Fruit fly (Drosophila melanogaster): ENCODE measurements around the gene CG15760.

The CG15760 gene

DNA sequence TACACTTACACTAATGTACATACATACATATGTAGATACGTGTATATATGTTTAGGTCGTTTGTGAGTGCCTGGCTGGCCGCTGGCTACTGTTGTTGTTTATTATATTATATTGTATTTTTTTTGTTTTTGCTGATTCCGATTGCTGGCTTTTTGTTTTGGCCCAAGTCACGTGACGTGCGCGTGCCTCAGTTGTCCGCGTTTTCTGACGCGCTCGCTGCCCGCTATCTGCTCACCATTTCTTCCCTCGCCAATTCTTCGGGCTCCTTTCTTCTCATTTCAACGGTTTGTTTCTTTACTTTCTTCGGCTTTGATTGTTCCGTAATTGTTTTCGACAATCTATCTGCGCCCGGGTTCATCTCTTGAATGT is 34.5 kb upstream of the CG15760 start:
- no peak for TF ChIP-seq usp (GFP tag; optimal IDR thresholded peaks at IDR 0.05)

DNA sequence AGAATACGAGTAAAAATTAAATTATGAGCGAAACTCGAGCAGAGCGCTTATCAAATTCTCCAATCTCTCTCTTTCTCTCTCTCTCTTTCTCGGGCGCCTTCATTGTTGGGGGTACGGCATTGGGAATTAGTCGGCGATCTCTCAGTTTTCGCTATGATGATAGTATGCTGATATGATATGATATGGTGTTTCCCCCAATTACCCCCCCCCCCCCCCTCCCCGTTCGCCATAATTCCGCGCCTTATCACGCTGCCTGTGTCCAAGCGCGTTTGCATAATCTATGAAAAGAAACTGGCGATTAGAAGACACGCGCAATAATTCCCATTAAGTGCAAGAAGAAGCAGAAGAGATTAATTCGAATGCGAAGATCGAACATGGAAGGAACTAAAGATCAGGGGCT is 32.7 kb upstream of the CG15760 start:
- TF ChIP-seq pan (optimal IDR thresholded peaks at IDR 0.05) (no peak), usp (GFP tag; optimal IDR thresholded peaks at IDR 0.05) (no peak)

DNA sequence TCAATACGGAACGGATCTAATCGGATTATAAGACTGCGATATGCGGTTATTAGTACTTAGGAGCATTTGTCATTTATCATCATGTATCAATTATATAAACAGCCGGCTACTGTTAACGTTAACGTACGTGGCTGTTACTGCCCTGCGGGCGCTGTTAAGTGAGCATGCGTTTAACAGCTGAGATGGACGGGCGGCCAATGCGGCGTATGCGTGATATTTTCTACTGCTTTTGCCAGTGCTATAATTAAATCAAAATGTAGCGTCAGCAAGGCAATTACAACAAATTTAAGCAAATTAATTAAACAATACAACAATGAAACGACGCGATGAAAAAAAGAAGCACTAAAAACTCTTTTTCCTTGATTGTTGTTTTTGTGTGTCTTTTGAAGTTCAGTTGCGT is 31.9 kb upstream of the CG15760 start:
- TF ChIP-seq EcR (GFP tag; optimal IDR thresholded peaks at IDR 0.05) (no peak), usp (GFP tag; optimal IDR thresholded peaks at IDR 0.05) (no peak), Dll (optimal IDR thresholded peaks at IDR 0.05) (no peak), CG8478 (optimal IDR thresholded peaks at IDR 0.05) (no peak), pan (optimal IDR thresholded peaks at IDR 0.05) (no peak), psq (optimal IDR thresholded peaks at IDR 0.05) (no peak)

DNA sequence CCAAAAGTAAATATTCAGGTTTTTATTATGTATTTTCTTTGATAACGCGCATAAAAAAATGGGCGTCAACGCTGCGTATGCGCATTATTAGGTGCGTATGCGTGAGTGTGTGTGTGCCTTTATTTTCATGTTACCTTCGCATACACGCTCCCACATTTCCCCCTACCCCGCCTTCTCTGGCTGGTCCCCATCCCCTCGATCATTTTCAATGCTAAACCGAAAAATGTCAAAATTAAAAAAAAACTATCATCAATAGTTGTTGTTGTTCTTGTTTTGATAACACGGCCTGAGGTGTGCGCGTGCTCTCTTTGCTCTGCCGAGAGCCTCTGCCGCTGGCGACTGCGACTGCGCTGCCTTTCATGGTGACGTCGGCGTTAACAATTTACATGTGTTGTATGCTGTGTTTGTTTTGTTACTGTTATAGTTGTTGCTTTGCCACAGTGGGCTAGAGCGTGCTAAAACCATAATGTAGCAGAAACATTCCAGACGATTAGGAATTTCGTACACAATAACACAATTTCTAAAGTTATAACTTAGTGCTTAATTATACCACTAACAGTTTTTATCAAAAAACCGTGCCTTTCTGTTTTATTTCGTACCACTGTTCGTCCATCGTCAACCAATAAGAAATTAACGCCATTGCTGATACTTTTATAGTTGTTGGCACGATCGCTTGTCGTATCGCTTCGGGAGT is 29.4 kb upstream of the CG15760 start:
- no peak for TF ChIP-seq pan (optimal IDR thresholded peaks at IDR 0.05)
- no peak for TF ChIP-seq usp (GFP tag; optimal IDR thresholded peaks at IDR 0.05)
- no peak for TF ChIP-seq Dll (optimal IDR thresholded peaks at IDR 0.05)
- TF ChIP-seq EcR (GFP tag; optimal IDR thresholded peaks at IDR 0.05) = no peak
- TF ChIP-seq CG8478 (optimal IDR thresholded peaks at IDR 0.05) = no peak
- TF ChIP-seq psq (optimal IDR thresholded peaks at IDR 0.05) = no peak

DNA sequence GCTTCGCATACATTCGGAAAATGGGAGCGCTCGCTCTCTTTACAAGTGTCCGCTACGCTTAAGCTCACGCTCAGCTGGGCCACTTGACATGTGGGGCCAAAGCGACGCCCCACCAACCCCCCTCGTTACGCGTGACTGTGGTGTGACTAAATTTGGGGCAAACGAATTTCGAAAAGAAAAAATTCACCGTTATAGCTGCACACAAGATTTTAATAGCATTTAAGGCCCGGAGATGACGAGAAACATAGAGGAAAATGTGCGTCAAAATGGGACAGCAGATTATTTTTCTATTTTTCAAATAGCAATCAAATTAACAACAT is 28.8 kb upstream of the CG15760 start:
- TF ChIP-seq Dll (optimal IDR thresholded peaks at IDR 0.05) (no peak), pan (optimal IDR thresholded peaks at IDR 0.05) (no peak), EcR (GFP tag; optimal IDR thresholded peaks at IDR 0.05) (no peak), CG8478 (optimal IDR thresholded peaks at IDR 0.05) (no peak), psq (optimal IDR thresholded peaks at IDR 0.05) (no peak), usp (GFP tag; optimal IDR thresholded peaks at IDR 0.05) (no peak)

DNA sequence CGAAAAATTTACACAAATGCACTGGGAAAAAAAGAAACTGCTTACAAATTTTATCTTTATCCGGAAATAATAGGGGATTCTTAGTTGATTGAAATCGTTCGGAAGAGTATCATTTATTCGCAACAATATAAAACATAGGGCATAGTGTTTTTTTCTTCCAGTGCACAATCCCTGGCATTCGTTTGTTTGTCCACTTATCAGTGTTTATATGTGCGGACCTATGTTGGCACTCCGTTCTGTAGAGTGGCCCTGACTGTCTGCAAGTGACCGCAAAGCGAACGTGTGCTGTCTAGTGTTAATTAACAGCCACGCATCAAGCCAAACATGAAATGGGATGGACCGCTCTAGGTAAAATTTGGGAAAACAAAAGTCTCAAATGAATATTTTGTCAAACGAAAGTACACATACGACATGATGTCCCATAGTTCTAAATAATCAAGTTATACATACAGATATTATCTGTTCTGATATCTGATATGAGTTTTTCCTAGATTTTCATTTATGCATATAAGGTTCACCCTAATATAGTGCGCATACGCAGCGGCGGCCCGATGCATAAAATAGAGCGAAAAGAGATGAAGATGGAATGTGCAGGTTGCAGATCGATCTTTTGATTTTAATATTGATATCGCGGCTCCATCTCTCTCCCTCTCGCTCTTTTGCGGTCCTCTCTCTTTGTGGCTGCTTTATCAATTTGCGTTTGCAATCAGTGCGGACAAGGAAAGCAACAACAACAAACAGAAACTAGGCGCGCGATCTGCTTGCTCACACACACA is 28.2 kb upstream of the CG15760 start:
- TF ChIP-seq usp (GFP tag; optimal IDR thresholded peaks at IDR 0.05) (no peak), psq (optimal IDR thresholded peaks at IDR 0.05) (no peak), Dll (optimal IDR thresholded peaks at IDR 0.05) (no peak), pan (optimal IDR thresholded peaks at IDR 0.05) (no peak), CG8478 (optimal IDR thresholded peaks at IDR 0.05) (no peak), EcR (GFP tag; optimal IDR thresholded peaks at IDR 0.05) (no peak)

DNA sequence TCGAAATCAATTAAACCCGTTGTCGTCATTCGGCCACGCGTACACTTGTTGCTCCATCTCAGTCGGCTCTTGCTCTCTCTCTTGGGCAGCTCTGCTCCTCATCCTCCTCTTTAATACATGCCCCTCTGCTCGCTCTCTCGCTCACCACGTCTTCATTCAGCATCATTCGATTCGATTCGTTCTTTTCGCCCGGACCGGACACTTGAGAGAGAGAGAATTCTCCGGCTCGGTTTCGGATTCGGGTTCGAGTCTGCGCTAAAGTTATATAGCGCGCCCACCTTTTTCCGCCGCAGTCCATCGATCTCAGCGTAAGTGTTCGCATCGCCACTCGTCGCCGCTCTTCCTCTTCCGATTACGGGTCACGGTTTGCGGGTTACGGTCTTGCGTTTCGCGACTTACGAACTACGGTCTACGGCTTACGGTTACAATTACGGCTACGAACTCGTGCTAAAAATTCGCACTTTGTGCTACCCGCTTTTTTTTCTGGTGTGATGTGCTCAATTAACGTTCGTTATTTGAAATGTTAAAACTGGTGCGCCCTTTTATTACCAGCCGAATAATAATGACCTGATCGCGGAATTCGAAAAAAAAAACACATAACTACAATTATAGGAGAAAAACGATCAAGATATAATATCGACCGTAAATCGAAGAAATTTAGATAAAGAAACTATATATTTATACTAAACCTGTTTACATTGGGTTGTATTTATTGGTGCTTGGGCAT is 27.4 kb upstream of the CG15760 start:
- TF ChIP-seq EcR (GFP tag; optimal IDR thresholded peaks at IDR 0.05) (peak in 1 of 2 experiments; percentile 22), usp (GFP tag; optimal IDR thresholded peaks at IDR 0.05) (no peak)

DNA sequence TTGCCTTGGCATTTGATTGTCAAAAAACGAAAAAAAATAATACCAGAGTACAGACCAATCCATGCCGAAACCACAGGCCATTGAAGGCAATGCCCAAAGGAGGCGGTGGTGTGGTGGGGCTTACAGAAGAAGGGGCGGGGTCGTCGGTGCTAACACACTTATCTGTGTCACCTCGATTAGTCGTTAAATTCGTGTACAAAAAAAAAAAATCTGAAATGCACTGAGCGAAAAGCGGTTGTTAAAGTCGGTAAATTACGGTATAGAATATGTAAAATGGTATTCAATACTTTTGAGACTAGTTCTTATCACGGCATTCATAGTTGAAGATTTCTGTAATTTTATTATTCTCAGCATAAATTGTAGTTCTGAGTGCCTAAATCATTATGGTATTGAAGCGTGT is 25.5 kb upstream of the CG15760 start:
- no peak for TF ChIP-seq CG8478 (optimal IDR thresholded peaks at IDR 0.05)
- TF ChIP-seq EcR (GFP tag; optimal IDR thresholded peaks at IDR 0.05) = no peak
- TF ChIP-seq Dll (optimal IDR thresholded peaks at IDR 0.05) = no peak
- TF ChIP-seq usp (GFP tag; optimal IDR thresholded peaks at IDR 0.05) = no peak
- no peak for TF ChIP-seq psq (optimal IDR thresholded peaks at IDR 0.05)
- no peak for TF ChIP-seq pan (optimal IDR thresholded peaks at IDR 0.05)

DNA sequence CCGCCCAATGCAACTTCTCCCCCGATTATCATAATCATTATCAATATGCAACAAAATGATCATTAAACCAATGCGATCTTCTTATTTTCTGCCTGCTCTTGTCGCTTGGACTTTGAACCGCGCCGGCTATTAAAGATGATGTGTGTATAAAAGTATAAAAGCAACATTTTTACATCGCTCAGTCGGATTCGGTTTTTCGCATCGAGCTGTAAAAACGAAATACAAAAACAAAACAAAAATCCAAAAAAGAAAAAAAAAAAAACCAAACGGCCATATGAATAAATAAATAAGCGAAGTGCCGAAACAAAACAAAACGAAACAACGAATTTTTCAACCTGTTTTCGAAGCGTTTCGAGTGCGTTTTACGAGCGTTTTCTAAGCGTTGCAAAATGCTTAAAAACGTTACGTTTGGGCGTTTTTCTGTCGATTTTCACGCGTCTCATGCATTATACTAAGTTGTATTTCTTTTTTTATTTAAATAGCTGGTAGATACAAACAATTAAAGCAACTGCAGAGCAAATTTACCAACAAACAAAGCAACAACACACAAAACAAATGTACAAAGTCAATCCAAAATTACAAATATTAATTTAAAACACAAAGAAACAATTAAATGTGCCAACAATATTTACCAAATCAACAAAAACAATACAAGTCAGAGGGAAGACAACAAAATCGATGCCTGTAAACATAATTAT is 24.7 kb upstream of the CG15760 start:
- TF ChIP-seq CG8478 (optimal IDR thresholded peaks at IDR 0.05) = no peak
- no peak for TF ChIP-seq usp (GFP tag; optimal IDR thresholded peaks at IDR 0.05)
- TF ChIP-seq Dll (optimal IDR thresholded peaks at IDR 0.05) = no peak
- no peak for TF ChIP-seq pan (optimal IDR thresholded peaks at IDR 0.05)
- TF ChIP-seq psq (optimal IDR thresholded peaks at IDR 0.05) = no peak
- no peak for TF ChIP-seq EcR (GFP tag; optimal IDR thresholded peaks at IDR 0.05)

DNA sequence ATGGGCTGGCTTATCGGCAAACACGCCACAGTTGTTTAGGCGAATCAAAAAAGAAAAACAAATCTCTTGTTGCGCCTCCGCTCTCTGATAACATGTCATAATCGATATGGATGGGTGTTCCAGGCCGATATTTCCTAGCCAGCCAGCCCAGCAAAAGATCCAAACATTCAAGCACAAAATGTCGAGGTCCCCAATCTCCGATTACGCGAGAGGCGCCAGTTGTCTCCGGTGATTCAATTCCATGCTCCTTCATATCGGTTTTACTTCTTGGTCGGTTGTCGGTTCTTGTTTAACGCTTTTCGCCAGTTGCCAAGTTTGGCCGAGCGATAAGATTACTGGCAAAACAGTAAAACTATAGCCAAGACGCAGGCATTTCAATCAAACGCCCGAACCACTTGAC is 23.3 kb upstream of the CG15760 start:
- no peak for TF ChIP-seq psq (optimal IDR thresholded peaks at IDR 0.05)

DNA sequence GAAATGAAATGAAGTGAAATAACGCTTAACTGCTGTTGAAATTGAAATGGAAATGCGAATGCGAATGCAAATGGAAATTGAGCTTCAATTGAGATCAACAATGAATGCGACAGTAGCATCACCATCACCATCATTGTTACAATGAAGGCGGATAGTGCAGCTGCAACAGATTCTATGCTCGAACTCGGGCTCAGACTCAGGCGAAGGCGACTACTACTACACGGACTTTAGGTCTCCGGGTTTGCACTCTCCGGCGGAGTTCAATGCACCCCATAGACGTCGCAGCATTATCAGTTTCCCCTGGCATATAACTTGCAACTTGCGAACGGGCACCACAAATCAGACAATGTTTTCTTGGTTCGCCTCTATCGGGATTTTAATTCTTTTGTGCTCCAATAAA is 20.7 kb upstream of the CG15760 start:
- TF ChIP-seq usp (GFP tag; optimal IDR thresholded peaks at IDR 0.05) = no peak
- TF ChIP-seq pan (optimal IDR thresholded peaks at IDR 0.05) = no peak
- TF ChIP-seq EcR (GFP tag; optimal IDR thresholded peaks at IDR 0.05) = no peak
- no peak for TF ChIP-seq psq (optimal IDR thresholded peaks at IDR 0.05)
- no peak for TF ChIP-seq CG8478 (optimal IDR thresholded peaks at IDR 0.05)
- no peak for TF ChIP-seq Dll (optimal IDR thresholded peaks at IDR 0.05)

DNA sequence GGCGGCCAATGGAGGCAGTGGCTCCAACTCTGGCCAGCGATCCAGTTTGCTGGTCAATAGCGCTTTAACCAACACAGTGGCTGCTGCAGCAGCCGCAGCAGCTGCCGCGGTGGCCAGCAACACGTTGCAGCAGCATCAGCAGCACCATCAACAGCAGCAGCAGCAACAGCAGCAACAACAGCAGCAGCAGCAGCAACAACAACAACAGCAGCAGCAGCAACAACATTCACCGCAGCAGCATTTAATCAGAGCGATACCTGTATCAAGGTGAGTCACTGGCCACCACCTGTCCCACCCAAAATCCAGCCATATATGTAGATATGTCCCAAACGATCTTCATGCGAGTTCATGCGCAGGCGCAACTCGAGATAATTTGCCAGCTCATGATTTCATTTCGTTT is 19.7 kb upstream of the CG15760 start:
- TF ChIP-seq pan (optimal IDR thresholded peaks at IDR 0.05) = no peak
- no peak for TF ChIP-seq EcR (GFP tag; optimal IDR thresholded peaks at IDR 0.05)
- TF ChIP-seq Dll (optimal IDR thresholded peaks at IDR 0.05) = no peak
- TF ChIP-seq CG8478 (optimal IDR thresholded peaks at IDR 0.05) = no peak
- no peak for TF ChIP-seq usp (GFP tag; optimal IDR thresholded peaks at IDR 0.05)

Data from whole organism.